Fruit fly (Drosophila melanogaster) whole organism, prepupa: ENCODE data around the gene lmgB.
A peak's percentile ranks its signal among the peaks of the same experiment; 100 is the strongest.

ENCODE experiments used
- CG10631 ChIP-seq: fragments of 200-800 bp; sonication (Bioruptor generic); optimal IDR thresholded peaks from 2 replicates; lab custom pipeline; 2016; ENCODE audit warnings: missing biosample characterization, missing genetic modification characterization
- CG11902 ChIP-seq: fragments of 200-800 bp; sonication (Bioruptor generic); optimal IDR thresholded peaks from 3 replicates; lab custom pipeline; 2016; ENCODE audit warnings: missing biosample characterization, missing genetic modification characterization
- CG3032 ChIP-seq: fragments of 200-800 bp; optimal IDR thresholded peaks from 2 replicates; lab custom pipeline; 2019; ENCODE audit warnings: missing biosample characterization, mild to moderate bottlenecking, missing genetic modification characterization, moderate library complexity
- CG32006 ChIP-seq: fragments of 200-800 bp; sonication (Bioruptor generic); optimal IDR thresholded peaks from 3 replicates; lab custom pipeline; 2017; ENCODE audit warnings: missing biosample characterization, mild to moderate bottlenecking, missing genetic modification characterization
- CG6163 ChIP-seq: fragments of 200-800 bp; sonication (Bioruptor generic); IDR thresholded peaks from 3 replicates; pipeline ENCODE4 v1.3.6; 2022; ENCODE audit warnings: missing biosample characterization, missing genetic modification characterization
- CG6808 ChIP-seq: fragments of 200-800 bp; sonication (Bioruptor generic); optimal IDR thresholded peaks from 3 replicates; lab custom pipeline; 2017; ENCODE audit warnings: missing biosample characterization, missing genetic modification characterization, mild to moderate bottlenecking, moderate library complexity, missing genetic modification reagents
- CG6854 ChIP-seq: fragments of 200-800 bp; sonication (Bioruptor generic); optimal IDR thresholded peaks from 2 replicates; lab custom pipeline; 2017; ENCODE audit warnings: missing biosample characterization, mild to moderate bottlenecking, missing genetic modification characterization
- CG8319 ChIP-seq: fragments of 200-800 bp; sonication (Bioruptor generic); optimal IDR thresholded peaks from 3 replicates; lab custom pipeline; 2016; ENCODE audit warnings: missing biosample characterization, missing genetic modification characterization
- Met ChIP-seq: fragments of 200-800 bp; sonication (Bioruptor generic); optimal IDR thresholded peaks from 3 replicates; lab custom pipeline; 2016; ENCODE audit warnings: missing biosample characterization, missing genetic modification characterization
- Sox15 ChIP-seq: fragments of 200-800 bp; sonication (Bioruptor generic); optimal IDR thresholded peaks from 3 replicates; lab custom pipeline; 2016; ENCODE audit warnings: missing biosample characterization, missing genetic modification characterization
- ss ChIP-seq, 2 experiments: fragments of 200-800 bp; sonication (Bioruptor generic); optimal IDR thresholded peaks; 2 replicates in 1 of 2; 3 replicates in 1 of 2; lab custom pipeline; 2017 to 2018; ENCODE audit warnings: mild to moderate bottlenecking in 2 of 2, missing biosample characterization in 2 of 2, missing genetic modification characterization in 2 of 2, moderate library complexity in 1 of 2

DNA sequence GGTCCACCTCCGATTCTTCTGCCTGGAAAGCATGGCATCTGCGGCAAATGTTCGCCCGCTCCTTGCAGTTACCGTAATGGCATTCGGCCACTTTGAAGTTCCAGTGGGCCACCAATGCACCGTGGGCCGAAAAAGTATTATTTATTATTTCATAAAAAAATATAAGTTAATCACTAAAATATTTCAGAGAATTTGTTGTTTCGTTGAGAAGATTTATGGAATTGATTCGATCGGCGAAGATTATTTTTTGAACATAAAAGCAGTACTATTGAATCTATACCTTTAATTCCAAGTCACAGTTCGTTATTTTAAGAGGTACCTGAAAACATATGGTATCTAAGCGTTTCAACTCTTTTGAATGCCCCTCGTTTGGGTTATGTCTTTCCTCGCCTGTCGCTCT lies 45.8 kb upstream of the lmgB start:
- no peak for TF ChIP-seq Met (GFP tag; lab: Kevin White, UChicago)
- no peak for TF ChIP-seq ss (GFP tag; optimal IDR thresholded peaks at IDR 0.05; lab: Kevin White, UChicago)
- no peak for TF ChIP-seq CG6854 (GFP tag; lab: Kevin White, UChicago)
- peak; percentile 34; the same call in 1 of the 3 replicates for TF ChIP-seq CG6163 (GFP tag; lab: Robert Waterston, UW)
- TF ChIP-seq Sox15 (GFP tag; lab: Kevin White, UChicago) = no peak
- TF ChIP-seq CG10631 (GFP tag; lab: Kevin White, UChicago) = peak; percentile 31
- no peak for TF ChIP-seq CG6808 (GFP tag; lab: Kevin White, UChicago)
- peak; percentile 23 for TF ChIP-seq CG32006
- TF ChIP-seq CG8319 (GFP tag; lab: Kevin White, UChicago) = no peak
- TF ChIP-seq CG3032 (tag; lab: Kevin White, UChicago) = peak; percentile 28
- TF ChIP-seq CG11902 (GFP tag; lab: Kevin White, UChicago) = no peak
